Worm (Caenorhabditis elegans): ENCODE results near the gene K12D12.5.

The K12D12.5 gene

ce11 chrII:11845954-11846353 lies 14.9 kb upstream of the K12D12.5 start:
- TF ChIP-seq ama-1 (optimal IDR thresholded peaks at IDR 0.05) (peak; percentile 22), ama-1 (GFP tag; optimal IDR thresholded peaks at IDR 0.05) (no peak), K11D2.4 (GFP tag; IDR thresholded peaks at IDR 0.05) (peak; percentile 32; the same call in 1 of the 2 replicates), snpc-4 (GFP tag; optimal IDR thresholded peaks at IDR 0.05) (no peak), snpc-4 (tag; optimal IDR thresholded peaks at IDR 0.05) (peak; percentile 70 to 77 (median 75)), hlh-26 (GFP tag; conservative IDR thresholded peaks at IDR 0.05) (no peak), mcd-1 (GFP tag; IDR thresholded peaks at IDR 0.05) (no peak), Y95B8A.8 (GFP tag; IDR thresholded peaks at IDR 0.05) (0 out of 2 replicates have a peak, but pooled peaks have one; percentile 29)

- no peak for TF ChIP-seq Y56A3A.18 (GFP tag; IDR thresholded peaks at IDR 0.05)
- TF ChIP-seq him-1 (tag; optimal IDR thresholded peaks at IDR 0.05) = no peak
These were observed 11.3 kb upstream of the K12D12.5 start for ce11 chrII:11849572-11849971.

ce11 chrII:11852191-11852901 lies 8.5 kb upstream of the K12D12.5 start:
- TF ChIP-seq lin-40 (tag; optimal IDR thresholded peaks at IDR 0.05) (peak; percentile 16), nhr-120 (GFP tag; IDR thresholded peaks at IDR 0.05) (no peak)

ce11 chrII:11853108-11853507 lies 7.7 kb upstream of the K12D12.5 start:
- no peak for TF ChIP-seq Y53F4B.3 (GFP tag; IDR thresholded peaks at IDR 0.05)
- no peak for TF ChIP-seq egl-18 (GFP tag; IDR thresholded peaks at IDR 0.05)
- no peak for TF ChIP-seq nhr-90 (tag; optimal IDR thresholded peaks at IDR 0.05)
- no peak for TF ChIP-seq somi-1 (GFP tag; optimal IDR thresholded peaks at IDR 0.05)
- no peak for TF ChIP-seq madf-3 (GFP tag; IDR thresholded peaks at IDR 0.05)
- TF ChIP-seq mes-4 (tag; optimal IDR thresholded peaks at IDR 0.05) = no peak
- TF ChIP-seq attf-6 (GFP tag; IDR thresholded peaks at IDR 0.05) = no peak
- TF ChIP-seq F23B12.7 (tag; optimal IDR thresholded peaks at IDR 0.05; ENCODE audit: insufficient read depth) = no peak
- no peak for TF ChIP-seq unc-130 (GFP tag; optimal IDR thresholded peaks at IDR 0.05)
- TF ChIP-seq dox-1 (GFP tag; IDR thresholded peaks at IDR 0.05) = no peak

ce11 chrII:11854749-11855148 lies 6.1 kb upstream of the K12D12.5 start:
- TF ChIP-seq pha-4 (tag; optimal IDR thresholded peaks at IDR 0.05) (no peak), let-607 (tag; optimal IDR thresholded peaks at IDR 0.05) (no peak), C06A6.2 (GFP tag; conservative IDR thresholded peaks at IDR 0.05) (no peak), T26A5.8 (tag; optimal IDR thresholded peaks at IDR 0.05) (no peak), hrde-1 (tag; optimal IDR thresholded peaks at IDR 0.05; ENCODE audit: borderline replicate concordance) (no peak), nhr-80 (tag; optimal IDR thresholded peaks at IDR 0.05) (no peak)

- TF ChIP-seq cebp-1 (GFP tag; IDR thresholded peaks at IDR 0.05) = no peak
- no peak for TF ChIP-seq cebp-1 (tag; optimal IDR thresholded peaks at IDR 0.05)
- TF ChIP-seq dox-1 (GFP tag; IDR thresholded peaks at IDR 0.05) = no peak
- TF ChIP-seq lir-1 (GFP tag; conservative IDR thresholded peaks at IDR 0.05) = no peak
- no peak for TF ChIP-seq snpc-1.1 (tag; optimal IDR thresholded peaks at IDR 0.05; ENCODE audit: insufficient read depth)
- no peak for TF ChIP-seq F57C9.4 (tag; optimal IDR thresholded peaks at IDR 0.05)
These were observed 4.5 kb upstream of the K12D12.5 start, which contains the start of gene clh-1 for ce11 chrII:11856361-11856760. Gene clh-1 (minus strand): TSS chrII:11856461.

All from whole organism, young adult.